Worm (Caenorhabditis elegans): ENCODE results near the gene dmsr-4.
A peak's percentile ranks its signal among the peaks of the same experiment; 100 is the strongest.

The dmsr-4 gene

DNA sequence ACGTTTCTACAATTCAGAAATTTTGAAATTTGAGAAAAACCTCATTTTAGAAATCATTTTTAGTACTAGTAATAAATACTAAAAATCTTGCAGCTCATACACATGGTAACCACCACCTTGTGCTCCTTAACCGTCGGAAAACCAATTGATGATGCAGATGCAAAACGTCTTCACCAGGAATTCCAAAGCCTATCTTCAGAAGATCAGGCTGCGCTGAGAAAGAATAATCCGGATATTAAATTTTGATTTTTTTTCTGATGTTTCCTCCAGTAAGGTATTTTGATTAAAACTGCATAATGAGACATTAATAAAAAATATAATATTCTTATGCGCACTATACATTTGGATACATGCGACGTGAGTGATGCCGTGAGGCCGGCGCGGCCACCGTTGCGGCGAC, 36.1 kb downstream of the dmsr-4 start:
- TF ChIP-seq snpc-4 (tag; optimal IDR thresholded peaks at IDR 0.05) (no peak), nhr-12 (tag; optimal IDR thresholded peaks at IDR 0.05) (no peak), lin-13 (tag; optimal IDR thresholded peaks at IDR 0.05) (no peak), nhr-237 (tag; optimal IDR thresholded peaks at IDR 0.05) (no peak), ceh-39 (tag; optimal IDR thresholded peaks at IDR 0.05) (no peak), unc-39 (tag; optimal IDR thresholded peaks at IDR 0.05) (no peak), cnd-1 (tag; optimal IDR thresholded peaks at IDR 0.05) (no peak), lin-32 (GFP tag; optimal IDR thresholded peaks at IDR 0.05) (no peak), flh-1 (GFP tag; optimal IDR thresholded peaks at IDR 0.05) (no peak), drap-1 (GFP tag; optimal IDR thresholded peaks at IDR 0.05) (no peak), sem-2 (GFP tag; optimal IDR thresholded peaks at IDR 0.05) (no peak), sptf-1 (tag; optimal IDR thresholded peaks at IDR 0.05) (no peak), nhr-2 (tag; optimal IDR thresholded peaks at IDR 0.05) (no peak), ces-1 (GFP tag; optimal IDR thresholded peaks at IDR 0.05) (no peak), nhr-76 (tag; optimal IDR thresholded peaks at IDR 0.05) (no peak)

DNA sequence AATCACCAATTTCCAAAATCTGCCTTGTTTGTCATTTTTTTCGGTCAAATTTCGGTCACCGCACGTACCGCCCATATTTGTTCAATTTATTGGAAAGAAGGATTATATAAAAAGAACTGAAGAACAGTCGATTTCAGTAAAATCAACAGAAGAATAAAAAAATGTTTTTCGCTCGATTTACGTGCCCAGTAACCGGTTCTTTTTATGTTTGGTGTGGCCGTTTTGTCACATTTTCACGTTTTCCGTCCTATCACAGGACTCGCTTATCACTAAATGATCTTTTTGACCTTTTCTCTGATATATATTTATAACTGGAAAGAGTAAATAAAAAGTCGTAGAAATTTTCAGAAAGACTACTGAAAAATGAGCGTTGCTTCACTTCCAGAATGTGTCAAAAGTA, 37.4 kb downstream of the dmsr-4 start, which contains the start of gene far-7:
Gene far-7, plus strand, starts transcription at position 331 of the 400 bp plus-strand sequence.
- TF ChIP-seq lin-13 (tag; optimal IDR thresholded peaks at IDR 0.05) (no peak), nhr-12 (tag; optimal IDR thresholded peaks at IDR 0.05) (no peak), ces-1 (GFP tag; optimal IDR thresholded peaks at IDR 0.05) (no peak), mep-1 (tag; optimal IDR thresholded peaks at IDR 0.05) (no peak), bed-3 (GFP tag; optimal IDR thresholded peaks at IDR 0.05) (no peak), lin-32 (GFP tag; optimal IDR thresholded peaks at IDR 0.05) (no peak), tbx-8 (GFP tag; optimal IDR thresholded peaks at IDR 0.05) (no peak), cnd-1 (tag; optimal IDR thresholded peaks at IDR 0.05) (no peak), unc-39 (tag; optimal IDR thresholded peaks at IDR 0.05) (no peak), unc-62 (GFP tag; optimal IDR thresholded peaks at IDR 0.05) (no peak), mls-2 (tag; optimal IDR thresholded peaks at IDR 0.05) (no peak), mab-5 (tag; optimal IDR thresholded peaks at IDR 0.05) (no peak), nhr-237 (tag; optimal IDR thresholded peaks at IDR 0.05) (no peak), pha-4 (tag; optimal IDR thresholded peaks at IDR 0.05) (no peak), ceh-39 (tag; optimal IDR thresholded peaks at IDR 0.05) (no peak), zip-8 (tag; optimal IDR thresholded peaks at IDR 0.05) (no peak)

DNA sequence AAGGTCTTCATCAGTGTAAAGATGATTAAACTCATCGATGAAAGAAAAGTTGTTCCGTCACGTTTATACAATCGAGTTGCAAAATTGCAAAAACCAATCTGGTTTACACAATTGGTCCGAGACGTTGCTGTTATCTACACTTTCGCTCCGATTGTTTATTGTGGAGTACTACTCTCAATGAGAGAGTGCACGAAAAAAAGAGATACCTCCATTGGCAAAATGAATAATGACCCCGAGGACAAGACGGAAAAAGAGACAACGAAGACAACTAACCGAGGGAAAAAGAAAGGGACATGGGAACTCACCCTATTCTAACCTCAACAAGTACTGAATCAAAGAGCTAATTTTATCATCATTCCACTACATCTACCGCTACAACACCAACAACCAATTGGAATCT, 43.3 kb downstream of the dmsr-4 start:
- TF ChIP-seq blmp-1 (tag; optimal IDR thresholded peaks at IDR 0.05) = no peak
- no peak for TF ChIP-seq sem-2 (GFP tag; optimal IDR thresholded peaks at IDR 0.05)
- TF ChIP-seq lsy-2 (tag; optimal IDR thresholded peaks at IDR 0.05) = no peak
- peak; percentile 43 for TF ChIP-seq unc-62 (GFP tag; optimal IDR thresholded peaks at IDR 0.05)
- no peak for TF ChIP-seq nhr-237 (tag; optimal IDR thresholded peaks at IDR 0.05)
- peak; percentile 69 for TF ChIP-seq hlh-1 (tag; optimal IDR thresholded peaks at IDR 0.05)
- TF ChIP-seq unc-120 (tag; optimal IDR thresholded peaks at IDR 0.05; ENCODE audit: poor library complexity, severe bottlenecking) = peak; percentile 6
- no peak for TF ChIP-seq lin-32 (GFP tag; optimal IDR thresholded peaks at IDR 0.05)
- peak; percentile 30 for TF ChIP-seq ces-1 (GFP tag; optimal IDR thresholded peaks at IDR 0.05)
- no peak for TF ChIP-seq elt-3 (tag; optimal IDR thresholded peaks at IDR 0.05)

ce11 chrII:312110-312509, 44.8 kb downstream of the dmsr-4 start, which contains the start of gene mps-2:
mps-2 (minus strand) TSS chrII:312210.
- peak; percentile 63 for TF ChIP-seq cnd-1 (tag; optimal IDR thresholded peaks at IDR 0.05)

DNA sequence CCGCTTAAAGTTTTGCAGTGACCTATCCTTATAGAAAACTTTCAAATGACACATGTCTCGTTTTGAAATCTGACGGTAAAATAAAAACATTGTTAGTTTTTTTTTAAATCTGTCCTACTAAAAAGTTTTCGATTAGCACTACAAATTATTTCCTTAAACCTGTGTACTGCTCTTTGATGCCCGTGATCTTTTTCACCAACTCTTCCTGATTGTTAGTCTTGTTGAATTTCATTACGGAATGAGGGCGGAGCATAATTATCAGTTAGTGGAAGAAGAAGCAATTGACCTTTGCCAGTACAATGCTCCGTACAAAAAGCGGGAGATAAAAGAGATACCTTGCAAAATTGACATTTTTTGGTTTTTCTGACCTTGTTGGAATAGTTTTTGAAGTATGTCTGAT, 49.7 kb downstream of the dmsr-4 start, which contains the start of gene K01A2.4:
Gene K01A2.4, plus strand, starts transcription at position 301 of the 400 bp plus-strand sequence.
- TF ChIP-seq ham-2 (GFP tag; optimal IDR thresholded peaks at IDR 0.05) = no peak
- no peak for TF ChIP-seq flh-1 (GFP tag; optimal IDR thresholded peaks at IDR 0.05)
- no peak for TF ChIP-seq zip-8 (tag; optimal IDR thresholded peaks at IDR 0.05)
- no peak for TF ChIP-seq mab-5 (tag; optimal IDR thresholded peaks at IDR 0.05)
- TF ChIP-seq nhr-2 (tag; optimal IDR thresholded peaks at IDR 0.05) = no peak
- no peak for TF ChIP-seq hlh-1 (tag; optimal IDR thresholded peaks at IDR 0.05)
- TF ChIP-seq lsy-2 (tag; optimal IDR thresholded peaks at IDR 0.05) = no peak
- TF ChIP-seq ces-1 (GFP tag; optimal IDR thresholded peaks at IDR 0.05) = no peak
- TF ChIP-seq lin-32 (GFP tag; optimal IDR thresholded peaks at IDR 0.05) = no peak
- no peak for TF ChIP-seq ceh-83 (GFP tag; optimal IDR thresholded peaks at IDR 0.05)
- TF ChIP-seq sptf-1 (tag; optimal IDR thresholded peaks at IDR 0.05) = no peak
- no peak for TF ChIP-seq ztf-11 (tag; optimal IDR thresholded peaks at IDR 0.05)
- no peak for TF ChIP-seq bed-3 (GFP tag; optimal IDR thresholded peaks at IDR 0.05)
- no peak for TF ChIP-seq lin-13 (tag; optimal IDR thresholded peaks at IDR 0.05)
- no peak for TF ChIP-seq ceh-43 (GFP tag; optimal IDR thresholded peaks at IDR 0.05)
- no peak for TF ChIP-seq elt-3 (tag; optimal IDR thresholded peaks at IDR 0.05)
- TF ChIP-seq snpc-4 (tag; optimal IDR thresholded peaks at IDR 0.05) = no peak
- TF ChIP-seq unc-39 (tag; optimal IDR thresholded peaks at IDR 0.05) = no peak
- TF ChIP-seq sem-2 (GFP tag; optimal IDR thresholded peaks at IDR 0.05) = no peak

Data from whole organism, mixed stage, embryonic.